Fruit fly (Drosophila melanogaster): ENCODE results near the gene CG43082.

- peak; percentile 89 for TF ChIP-seq mirr (GFP tag; optimal IDR thresholded peaks at IDR 0.05)
- TF ChIP-seq Dek (tag; optimal IDR thresholded peaks at IDR 0.05), result no peak
- no peak for TF ChIP-seq kni (GFP tag; optimal IDR thresholded peaks at IDR 0.05)
- TF ChIP-seq z (GFP tag; IDR thresholded peaks at IDR 0.05), result no peak
- TF ChIP-seq bcd (GFP tag; optimal IDR thresholded peaks at IDR 0.05), result no peak
- TF ChIP-seq CG14050 (GFP tag; IDR thresholded peaks at IDR 0.05), result no peak
- TF ChIP-seq corto (GFP tag; optimal IDR thresholded peaks at IDR 0.05), result no peak
- no peak for TF ChIP-seq tio (GFP tag; optimal IDR thresholded peaks at IDR 0.05)
Measured at dm6 chr3L:15692388-15692787, 30.7 kb downstream of the CG43082 start.
